Worm (Caenorhabditis elegans) whole organism, L1 larva: Measurements from ENCODE around the gene plc-1.

Experiments
- C04F5.9 ChIP-seq: sonication (generic microtip); optimal IDR thresholded peaks from 2 replicates; lab custom pipeline; 2016; ENCODE audit warnings: missing genetic modification characterization, missing compliant biosample characterization
- F16B12.6 ChIP-seq: fragments of 150-350 bp; optimal IDR thresholded peaks from 2 replicates; lab custom pipeline; 2014; ENCODE audit warnings: missing biosample characterization, missing genetic modification characterization
- Y116A8C.19 ChIP-seq: sonication (generic microtip); optimal IDR thresholded peaks from 2 replicates; lab custom pipeline; 2016; ENCODE audit warnings: missing compliant biosample characterization, missing genetic modification characterization, borderline replicate concordance
- aha-1 ChIP-seq: fragments of 150-350 bp; optimal IDR thresholded peaks from 2 replicates; lab custom pipeline; 2014; ENCODE audit warnings: missing biosample characterization, missing genetic modification characterization
- aly-2 ChIP-seq: fragments of 150-350 bp; optimal IDR thresholded peaks from 2 replicates; lab custom pipeline; 2014; ENCODE audit warnings: missing biosample characterization, missing genetic modification characterization
- ama-1 ChIP-seq: fragments of 150-350 bp; optimal IDR thresholded peaks from 2 replicates; lab custom pipeline; 2014
- ceh-82 ChIP-seq, 3 experiments: fragments of 150-350 bp in 1 of 3; sonication (generic microtip) in 2 of 3; optimal IDR thresholded peaks; 2 replicates each; lab custom pipeline; 2014 to 2017; ENCODE audit warnings: missing biosample characterization in 3 of 3, missing genetic modification characterization in 3 of 3
- ceh-90 ChIP-seq: sonication (generic microtip); optimal IDR thresholded peaks from 2 replicates; lab custom pipeline; 2016; ENCODE audit warnings: missing genetic modification characterization, missing compliant biosample characterization
- dpl-1 ChIP-seq, 3 experiments: fragments of 150-350 bp in 2 of 3; sonication (generic microtip) in 1 of 3; optimal IDR thresholded peaks; 2 replicates each; lab custom pipeline; 2014 to 2017; ENCODE audit warnings: missing biosample characterization in 3 of 3, missing genetic modification characterization in 3 of 3, missing genetic modification reagents in 3 of 3
- dsc-1 ChIP-seq: sonication (generic microtip); optimal IDR thresholded peaks from 2 replicates; lab custom pipeline; 2016; ENCODE audit warnings: mild to moderate bottlenecking, missing genetic modification characterization, missing compliant biosample characterization
- efl-1 ChIP-seq, 4 experiments: fragments of 150-350 bp; optimal IDR thresholded peaks in 3 of 4; peaks in 1 of 4; 1 replicate in 1 of 4; 2 replicates in 3 of 4; lab custom pipeline; 2014; ENCODE audit warnings: missing biosample characterization in 2 of 4, missing genetic modification characterization in 2 of 4, missing genetic modification reagents in 2 of 4
- elt-2 ChIP-seq: sonication (generic microtip); optimal IDR thresholded peaks from 2 replicates; lab custom pipeline; 2016; ENCODE audit warnings: missing genetic modification characterization, mild to moderate bottlenecking, inconsistent platforms, missing compliant biosample characterization, missing genetic modification reagents
- ets-5 ChIP-seq: fragments of 200-800 bp; sonication (Bioruptor generic); IDR thresholded peaks from 2 replicates; pipeline ENCODE4 v1.3.6; 2022; ENCODE audit warnings: missing genetic modification characterization, missing compliant biosample characterization
- fkh-4 ChIP-seq: sonication (generic microtip); optimal IDR thresholded peaks from 2 replicates; lab custom pipeline; 2016; ENCODE audit warnings: missing compliant biosample characterization, missing genetic modification characterization, borderline replicate concordance
- fkh-8 ChIP-seq: sonication (generic microtip); optimal IDR thresholded peaks from 2 replicates; lab custom pipeline; 2016; ENCODE audit warnings: mild to moderate bottlenecking, missing genetic modification characterization, missing compliant biosample characterization
- hlh-17 ChIP-seq: fragments of 200-800 bp; sonication (Bioruptor generic); optimal IDR thresholded peaks from 2 replicates; lab custom pipeline; 2018; ENCODE audit warnings: missing genetic modification characterization, mild to moderate bottlenecking, missing compliant biosample characterization, moderate library complexity, borderline replicate concordance
- irx-1 ChIP-seq: sonication (generic microtip); optimal IDR thresholded peaks from 2 replicates; lab custom pipeline; 2016; ENCODE audit warnings: missing genetic modification characterization, missing compliant biosample characterization
- jun-1 ChIP-seq: fragments of 150-350 bp; optimal IDR thresholded peaks from 2 replicates; lab custom pipeline; 2014; ENCODE audit warnings: missing biosample characterization, missing genetic modification reagents, missing genetic modification characterization
- lin-14 ChIP-seq: fragments of 200-800 bp; sonication (Bioruptor generic); optimal IDR thresholded peaks from 2 replicates; lab custom pipeline; 2018; ENCODE audit warnings: mild to moderate bottlenecking, missing genetic modification characterization, moderate library complexity, missing compliant biosample characterization
- lsy-2 ChIP-seq, 2 experiments: fragments of 150-350 bp; optimal IDR thresholded peaks; 2 replicates each; lab custom pipeline; 2014; ENCODE audit warnings: missing biosample characterization in 2 of 2, missing genetic modification characterization in 2 of 2
- mab-9 ChIP-seq: fragments of 200-800 bp; sonication (Bioruptor generic); IDR thresholded peaks from 2 replicates; pipeline ENCODE4 v1.3.6; 2022; ENCODE audit warnings: missing genetic modification reagents, missing genetic modification characterization, missing compliant biosample characterization
- mef-2 ChIP-seq: fragments of 150-350 bp; optimal IDR thresholded peaks from 2 replicates; lab custom pipeline; 2014; ENCODE audit warnings: missing biosample characterization, missing genetic modification characterization
- nhr-11 ChIP-seq: fragments of 150-350 bp; optimal IDR thresholded peaks from 2 replicates; lab custom pipeline; 2014; ENCODE audit warnings: missing biosample characterization, missing genetic modification characterization
- nhr-19 ChIP-seq: fragments of 200-800 bp; sonication (Bioruptor generic); conservative IDR thresholded peaks from 2 replicates; pipeline ENCODE4 v1.3.6; 2022; ENCODE audit warnings: missing genetic modification characterization, missing compliant biosample characterization
- nhr-20 ChIP-seq: sonication (generic microtip); optimal IDR thresholded peaks from 2 replicates; lab custom pipeline; 2016; ENCODE audit warnings: mild to moderate bottlenecking, missing genetic modification characterization, missing compliant biosample characterization
- nhr-237 ChIP-seq: fragments of 150-350 bp; optimal IDR thresholded peaks from 2 replicates; lab custom pipeline; 2014; ENCODE audit warnings: missing biosample characterization, missing genetic modification characterization
- nhr-28 ChIP-seq: fragments of 150-350 bp; optimal IDR thresholded peaks from 2 replicates; lab custom pipeline; 2014; ENCODE audit warnings: missing biosample characterization, missing genetic modification characterization
- nhr-47 ChIP-seq: sonication (generic microtip); optimal IDR thresholded peaks from 2 replicates; lab custom pipeline; 2016; ENCODE audit warnings: mild to moderate bottlenecking, missing genetic modification characterization, moderate library complexity, missing compliant biosample characterization
- nhr-76 ChIP-seq: sonication (generic microtip); optimal IDR thresholded peaks from 2 replicates; lab custom pipeline; 2017; ENCODE audit warnings: missing biosample characterization, missing genetic modification characterization
- pax-3 ChIP-seq: fragments of 200-800 bp; sonication (Bioruptor generic); optimal IDR thresholded peaks from 2 replicates; lab custom pipeline; 2018; ENCODE audit warnings: mild to moderate bottlenecking, missing genetic modification characterization, moderate library complexity, missing compliant biosample characterization
- rnt-1 ChIP-seq: sonication (generic microtip); optimal IDR thresholded peaks from 2 replicates; lab custom pipeline; 2016; ENCODE audit warnings: mild to moderate bottlenecking, missing genetic modification characterization, moderate library complexity, missing compliant biosample characterization
- snpc-4 ChIP-seq: fragments of 150-350 bp; optimal IDR thresholded peaks from 2 replicates; lab custom pipeline; 2014; ENCODE audit warnings: missing biosample characterization, missing genetic modification characterization
- snu-23 ChIP-seq: sonication (generic microtip); optimal IDR thresholded peaks from 2 replicates; lab custom pipeline; 2016; ENCODE audit warnings: missing genetic modification characterization, missing compliant biosample characterization
- sup-37 ChIP-seq: fragments of 200-800 bp; sonication (Bioruptor generic); optimal IDR thresholded peaks from 2 replicates; lab custom pipeline; 2018; ENCODE audit warnings: mild to moderate bottlenecking, missing genetic modification characterization, missing compliant biosample characterization
- swsn-7 ChIP-seq: sonication (generic microtip); optimal IDR thresholded peaks from 2 replicates; lab custom pipeline; 2016; ENCODE audit warnings: missing genetic modification characterization, missing compliant biosample characterization
- tbx-2 ChIP-seq: sonication (generic microtip); optimal IDR thresholded peaks from 2 replicates; lab custom pipeline; 2016; ENCODE audit warnings: missing genetic modification characterization, missing compliant biosample characterization
- tlp-1 ChIP-seq: fragments of 150-350 bp; optimal IDR thresholded peaks from 2 replicates; lab custom pipeline; 2014; ENCODE audit warnings: missing biosample characterization, missing genetic modification characterization
- unc-130 ChIP-seq: fragments of 150-350 bp; optimal IDR thresholded peaks from 2 replicates; lab custom pipeline; 2017; ENCODE audit warnings: missing biosample characterization, missing genetic modification characterization, inconsistent platforms
- vab-15 ChIP-seq: sonication (generic microtip); optimal IDR thresholded peaks from 2 replicates; lab custom pipeline; 2017; ENCODE audit warnings: missing genotype, mild to moderate bottlenecking, missing genetic modification characterization, missing compliant biosample characterization
- zag-1 ChIP-seq: fragments of 150-350 bp; optimal IDR thresholded peaks from 2 replicates; lab custom pipeline; 2014; ENCODE audit warnings: missing biosample characterization, missing genetic modification characterization
- ztf-11 ChIP-seq, 2 experiments: sonication (generic microtip); optimal IDR thresholded peaks; 2 replicates each; lab custom pipeline; 2016 to 2017; ENCODE audit warnings: missing genetic modification characterization in 2 of 2, missing biosample characterization in 1 of 2, missing compliant biosample characterization in 1 of 2

The plc-1 gene

ce11 chrX:10844602-10845354 lies 6.3 kb upstream of the plc-1 start, which contains the start of gene C05A9.2:
Gene C05A9.2, minus strand, starts transcription at chrX:10844674.
- TF ChIP-seq nhr-20 (no peak), swsn-7 (tag; lab: Kevin White, UChicago) (no peak), ceh-90 (tag; lab: Kevin White, UChicago) (no peak), nhr-76 (tag; lab: Kevin White, UChicago) (no peak), efl-1 (optimal IDR thresholded peaks at IDR 0.05; lab: Kevin White, UChicago) (no peak), efl-1 (GFP tag; optimal IDR thresholded peaks at IDR 0.05 in 1 of 2; lab: Kevin White, UChicago) (no peak), nhr-28 (no peak), hlh-17 (GFP tag; lab: Kevin White, UChicago) (no peak), fkh-4 (tag; lab: Kevin White, UChicago) (no peak)

ce11 chrX:10844137-10844536 lies 5.7 kb upstream of the plc-1 start:
- peak; percentile 27 for TF ChIP-seq elt-2 (tag; lab: Kevin White, UChicago)
- no peak for TF ChIP-seq unc-130 (tag; lab: Kevin White, UChicago)
- TF ChIP-seq ceh-82 (tag; optimal IDR thresholded peaks at IDR 0.05; lab: Kevin White, UChicago) = no peak

ce11 chrX:10837609-10838008 lies 841 bp downstream of the plc-1 start:
- TF ChIP-seq nhr-47 (tag; lab: Kevin White, UChicago) (no peak), dsc-1 (peak; percentile 62), efl-1 (optimal IDR thresholded peaks at IDR 0.05; lab: Kevin White, UChicago) (no peak), efl-1 (GFP tag; optimal IDR thresholded peaks at IDR 0.05 in 1 of 2; lab: Kevin White, UChicago) (peak in 1 of 2 experiments; percentile 79), ceh-90 (tag; lab: Kevin White, UChicago) (no peak)

ce11 chrX:10834568-10834967 lies 3.9 kb downstream of the plc-1 start:
- TF ChIP-seq rnt-1 (tag; lab: Kevin White, UChicago) (peak; percentile 21), efl-1 (optimal IDR thresholded peaks at IDR 0.05; lab: Kevin White, UChicago) (no peak), efl-1 (GFP tag; optimal IDR thresholded peaks at IDR 0.05 in 1 of 2; lab: Kevin White, UChicago) (peak in 1 of 2 experiments; percentile 39), nhr-28 (no peak)

- peak; percentile 61 for TF ChIP-seq lin-14 (GFP tag; lab: Kevin White, UChicago)
- TF ChIP-seq nhr-11 (tag; lab: Kevin White, UChicago) = no peak
- no peak for TF ChIP-seq Y116A8C.19 (tag; lab: Kevin White, UChicago)
- TF ChIP-seq ama-1 (lab: Kevin White, UChicago) = no peak
- peak; percentile 58 for TF ChIP-seq nhr-20
- peak; percentile 75 for TF ChIP-seq nhr-19
- no peak for TF ChIP-seq nhr-237 (tag; lab: Kevin White, UChicago)
- TF ChIP-seq jun-1 (tag; lab: Kevin White, UChicago) = no peak
- TF ChIP-seq aha-1 (tag; lab: Kevin White, UChicago) = no peak
- TF ChIP-seq snu-23 (GFP tag; lab: Kevin White, UChicago) = peak; percentile 72
- no peak for TF ChIP-seq ztf-11 (tag; optimal IDR thresholded peaks at IDR 0.05; lab: Kevin White, UChicago)
- TF ChIP-seq sup-37 = no peak
- peak; percentile 71 for TF ChIP-seq rnt-1 (tag; lab: Kevin White, UChicago)
- TF ChIP-seq dpl-1 (GFP tag; optimal IDR thresholded peaks at IDR 0.05; lab: Kevin White, UChicago) = no peak
- no peak for TF ChIP-seq vab-15
- peak; percentile 47 for TF ChIP-seq swsn-7 (tag; lab: Kevin White, UChicago)
- TF ChIP-seq irx-1 = no peak
- no peak for TF ChIP-seq hlh-17 (GFP tag; lab: Kevin White, UChicago)
- no peak for TF ChIP-seq pax-3 (tag; lab: Kevin White, UChicago)
- TF ChIP-seq mef-2 = no peak
- no peak for TF ChIP-seq C04F5.9 (tag; lab: Kevin White, UChicago)
- TF ChIP-seq zag-1 (tag; lab: Kevin White, UChicago) = no peak
- peak; percentile 40 for TF ChIP-seq unc-130 (tag; lab: Kevin White, UChicago)
- peak; percentile 38 for TF ChIP-seq fkh-8 (tag; lab: Kevin White, UChicago)
- no peak for TF ChIP-seq F16B12.6 (tag; lab: Kevin White, UChicago)
- no peak for TF ChIP-seq lsy-2 (tag; optimal IDR thresholded peaks at IDR 0.05; lab: Kevin White, UChicago)
- TF ChIP-seq mab-9 (GFP tag; lab: Robert Waterston, UW) = peak; percentile 53; the same call in 1 of the 2 replicates
- no peak for TF ChIP-seq ets-5 (GFP tag; lab: Robert Waterston, UW)
- peak; percentile 45 for TF ChIP-seq tbx-2 (tag; lab: Kevin White, UChicago)
- peak; percentile 10 for TF ChIP-seq snpc-4
- TF ChIP-seq aly-2 (tag; lab: Kevin White, UChicago) = no peak
- TF ChIP-seq tlp-1 (tag; lab: Kevin White, UChicago) = no peak
- no peak for TF ChIP-seq nhr-76 (tag; lab: Kevin White, UChicago)
These were observed 17.3 kb downstream of the plc-1 start for ce11 chrX:10821160-10821559.
